Worm (Caenorhabditis elegans): ENCODE results near the gene hsp-12.3.

hsp-12.3 gene

ce11 chrIV:9445407-9445806, at the start of gene hsp-12.3:
TSS of gene hsp-12.3 (minus strand) at chrIV:9445507.
- TF ChIP-seq sox-4 (tag; optimal IDR thresholded peaks at IDR 0.05), result no peak
- no peak for TF ChIP-seq ref-2 (tag; optimal IDR thresholded peaks at IDR 0.05)
- TF ChIP-seq ama-1 (optimal IDR thresholded peaks at IDR 0.05), result no peak
- TF ChIP-seq che-1 (tag; optimal IDR thresholded peaks at IDR 0.05), result no peak
- no peak for TF ChIP-seq elt-4 (tag; optimal IDR thresholded peaks at IDR 0.05)
- no peak for TF ChIP-seq pat-9 (tag; optimal IDR thresholded peaks at IDR 0.05)
- no peak for TF ChIP-seq pros-1 (tag; optimal IDR thresholded peaks at IDR 0.05)
- TF ChIP-seq ceh-24 (tag; optimal IDR thresholded peaks at IDR 0.05), result no peak
- no peak for TF ChIP-seq Y22D7AL.16 (tag; optimal IDR thresholded peaks at IDR 0.05)
- TF ChIP-seq hlh-6 (tag; optimal IDR thresholded peaks at IDR 0.05), result no peak
- TF ChIP-seq odd-2 (tag; optimal IDR thresholded peaks at IDR 0.05), result no peak
- no peak for TF ChIP-seq hlh-13 (GFP tag; optimal IDR thresholded peaks at IDR 0.05)
- no peak for TF ChIP-seq lin-11 (tag; optimal IDR thresholded peaks at IDR 0.05)
- no peak for TF ChIP-seq unc-55 (GFP tag; optimal IDR thresholded peaks at IDR 0.05)
- no peak for TF ChIP-seq dve-1 (tag; optimal IDR thresholded peaks at IDR 0.05)
- no peak for TF ChIP-seq F13H6.1 (tag; optimal IDR thresholded peaks at IDR 0.05)
- TF ChIP-seq unc-86 (tag; optimal IDR thresholded peaks at IDR 0.05), result no peak

ce11 chrIV:9490320-9490719, 45.0 kb upstream of the hsp-12.3 start, which contains the start of gene sru-6:
TSS of gene sru-6 (plus strand) at chrIV:9490620.
- TF ChIP-seq ceh-45 (GFP tag; IDR thresholded peaks at IDR 0.05) (no peak), ceh-2 (tag; optimal IDR thresholded peaks at IDR 0.05) (no peak), hlh-13 (GFP tag; optimal IDR thresholded peaks at IDR 0.05) (no peak), lin-11 (tag; optimal IDR thresholded peaks at IDR 0.05) (no peak), ets-4 (tag; optimal IDR thresholded peaks at IDR 0.05) (no peak), C08G9.2 (tag; optimal IDR thresholded peaks at IDR 0.05) (no peak), hlh-15 (tag; optimal IDR thresholded peaks at IDR 0.05) (no peak), dmd-4 (tag; optimal IDR thresholded peaks at IDR 0.05; ENCODE audit: borderline replicate concordance) (no peak), ztf-16 (tag; optimal IDR thresholded peaks at IDR 0.05) (no peak), T23F11.4 (GFP tag; optimal IDR thresholded peaks at IDR 0.05) (no peak), gmeb-2 (tag; optimal IDR thresholded peaks at IDR 0.05) (no peak)

- no peak for TF ChIP-seq tbx-7 (tag; optimal IDR thresholded peaks at IDR 0.05)
These were observed 43.0 kb upstream of the hsp-12.3 start, which contains the start of gene sru-1 for ce11 chrIV:9488315-9488714. TSS of gene sru-1 (plus strand) at chrIV:9488615.

ce11 chrIV:9486779-9487178, 41.5 kb upstream of the hsp-12.3 start:
- TF ChIP-seq unc-3 (GFP tag; conservative IDR thresholded peaks at IDR 0.05) (no peak), unc-3 (tag; optimal IDR thresholded peaks at IDR 0.05) (no peak), lim-6 (tag; optimal IDR thresholded peaks at IDR 0.05) (no peak), fax-1 (tag; optimal IDR thresholded peaks at IDR 0.05) (no peak), elt-4 (tag; optimal IDR thresholded peaks at IDR 0.05) (no peak), ets-4 (tag; optimal IDR thresholded peaks at IDR 0.05) (no peak), F13H6.1 (tag; optimal IDR thresholded peaks at IDR 0.05) (no peak), sox-2 (GFP tag; IDR thresholded peaks at IDR 0.05) (no peak), ref-2 (tag; optimal IDR thresholded peaks at IDR 0.05) (no peak), fkh-6 (tag; optimal IDR thresholded peaks at IDR 0.05) (no peak), ceh-30 (tag; optimal IDR thresholded peaks at IDR 0.05) (no peak), mec-3 (tag; optimal IDR thresholded peaks at IDR 0.05; ENCODE audit: borderline replicate concordance) (no peak), tbx-2 (tag; optimal IDR thresholded peaks at IDR 0.05) (no peak), ceh-31 (tag; optimal IDR thresholded peaks at IDR 0.05) (no peak), ceh-34 (tag; optimal IDR thresholded peaks at IDR 0.05) (no peak), nhr-232 (tag; optimal IDR thresholded peaks at IDR 0.05) (no peak), ceh-19 (GFP tag; optimal IDR thresholded peaks at IDR 0.05) (no peak)
